Worm (Caenorhabditis elegans): ENCODE measurements around the gene ncr-2.

ncr-2 gene

ce11 chrIII:8268296-8268695 is 10.2 kb downstream of the ncr-2 start, which contains the start of the genes F09G8.7 and crn-7:
TSS of gene F09G8.7 (minus strand) at chrIII:8268355.
TSS of gene crn-7 (plus strand) at chrIII:8268531.
- TF ChIP-seq elt-1 (tag; optimal IDR thresholded peaks at IDR 0.05; ENCODE audit: borderline replicate concordance, insufficient read depth), result no peak
- no peak for TF ChIP-seq blmp-1 (tag; optimal IDR thresholded peaks at IDR 0.05)
- TF ChIP-seq mep-1 (tag; optimal IDR thresholded peaks at IDR 0.05), result peak; percentile 2
- no peak for TF ChIP-seq ham-2 (GFP tag; optimal IDR thresholded peaks at IDR 0.05)

- no peak for TF ChIP-seq hlh-1 (tag; optimal IDR thresholded peaks at IDR 0.05)
- no peak for TF ChIP-seq nhr-76 (tag; optimal IDR thresholded peaks at IDR 0.05)
- TF ChIP-seq ceh-43 (GFP tag; optimal IDR thresholded peaks at IDR 0.05), result no peak
- TF ChIP-seq elt-1 (tag; optimal IDR thresholded peaks at IDR 0.05; ENCODE audit: borderline replicate concordance, insufficient read depth), result no peak
- no peak for TF ChIP-seq unc-62 (GFP tag; optimal IDR thresholded peaks at IDR 0.05)
- no peak for TF ChIP-seq ces-1 (GFP tag; optimal IDR thresholded peaks at IDR 0.05)
- TF ChIP-seq drap-1 (GFP tag; optimal IDR thresholded peaks at IDR 0.05), result no peak
- TF ChIP-seq zip-8 (tag; optimal IDR thresholded peaks at IDR 0.05), result no peak
- no peak for TF ChIP-seq ham-2 (GFP tag; optimal IDR thresholded peaks at IDR 0.05)
- TF ChIP-seq blmp-1 (tag; optimal IDR thresholded peaks at IDR 0.05), result no peak
- no peak for TF ChIP-seq sptf-1 (tag; optimal IDR thresholded peaks at IDR 0.05)
- no peak for TF ChIP-seq mab-5 (tag; optimal IDR thresholded peaks at IDR 0.05)
- no peak for TF ChIP-seq sem-2 (GFP tag; optimal IDR thresholded peaks at IDR 0.05)
- no peak for TF ChIP-seq elt-3 (tag; optimal IDR thresholded peaks at IDR 0.05)
- TF ChIP-seq mls-2 (tag; optimal IDR thresholded peaks at IDR 0.05), result no peak
- no peak for TF ChIP-seq flh-1 (GFP tag; optimal IDR thresholded peaks at IDR 0.05)
- TF ChIP-seq unc-120 (tag; optimal IDR thresholded peaks at IDR 0.05; ENCODE audit: poor library complexity, severe bottlenecking), result no peak
- no peak for TF ChIP-seq bed-3 (GFP tag; optimal IDR thresholded peaks at IDR 0.05)
Observed at ce11 chrIII:8271676-8272225, 13.6 kb downstream of the ncr-2 start, which contains the start of the genes mps-4 and F09G8.10. TSS of gene mps-4 (minus strand) at chrIII:8271776. TSS of gene F09G8.10 (minus strand) at chrIII:8272175.

ce11 chrIII:8275871-8276270 is 17.7 kb downstream of the ncr-2 start, which contains the start of gene clec-160:
TSS of gene clec-160 (minus strand) at chrIII:8275971.
- TF ChIP-seq bed-3 (GFP tag; optimal IDR thresholded peaks at IDR 0.05) (no peak), nhr-2 (tag; optimal IDR thresholded peaks at IDR 0.05) (no peak)

ce11 chrIII:8278801-8279200 is 20.7 kb downstream of the ncr-2 start, which contains the start of gene mig-10:
TSS of gene mig-10 (plus strand) at chrIII:8279101.
- no peak for TF ChIP-seq nhr-28 (tag; optimal IDR thresholded peaks at IDR 0.05)
- no peak for TF ChIP-seq ceh-39 (tag; optimal IDR thresholded peaks at IDR 0.05)
- no peak for TF ChIP-seq flh-1 (GFP tag; optimal IDR thresholded peaks at IDR 0.05)
- no peak for TF ChIP-seq elt-3 (tag; optimal IDR thresholded peaks at IDR 0.05)
- no peak for TF ChIP-seq snpc-4 (tag; optimal IDR thresholded peaks at IDR 0.05)

- TF ChIP-seq sem-2 (GFP tag; optimal IDR thresholded peaks at IDR 0.05), result no peak
- TF ChIP-seq elt-1 (tag; optimal IDR thresholded peaks at IDR 0.05; ENCODE audit: borderline replicate concordance, insufficient read depth), result peak; percentile 96
- peak; percentile 74 for TF ChIP-seq ces-1 (GFP tag; optimal IDR thresholded peaks at IDR 0.05)
- peak; percentile 75 for TF ChIP-seq nhr-2 (tag; optimal IDR thresholded peaks at IDR 0.05)
Observed at ce11 chrIII:8279567-8279966, 21.4 kb downstream of the ncr-2 start.

- TF ChIP-seq lin-32 (GFP tag; optimal IDR thresholded peaks at IDR 0.05) (no peak), M03D4.4 (tag; optimal IDR thresholded peaks at IDR 0.05) (no peak), elt-3 (tag; optimal IDR thresholded peaks at IDR 0.05) (no peak), drap-1 (GFP tag; optimal IDR thresholded peaks at IDR 0.05) (no peak), ceh-39 (tag; optimal IDR thresholded peaks at IDR 0.05) (no peak), nhr-237 (tag; optimal IDR thresholded peaks at IDR 0.05) (no peak), pha-4 (tag; optimal IDR thresholded peaks at IDR 0.05) (no peak)
Observed at ce11 chrIII:8280352-8280751, 22.2 kb downstream of the ncr-2 start.

ce11 chrIII:8281310-8281709 is 23.2 kb downstream of the ncr-2 start:
- TF ChIP-seq ceh-83 (GFP tag; optimal IDR thresholded peaks at IDR 0.05), result no peak
- peak; percentile 4 for TF ChIP-seq nhr-2 (tag; optimal IDR thresholded peaks at IDR 0.05)
- TF ChIP-seq sptf-1 (tag; optimal IDR thresholded peaks at IDR 0.05), result no peak
- no peak for TF ChIP-seq nhr-76 (tag; optimal IDR thresholded peaks at IDR 0.05)
- TF ChIP-seq tbx-8 (GFP tag; optimal IDR thresholded peaks at IDR 0.05), result no peak
- TF ChIP-seq lin-13 (tag; optimal IDR thresholded peaks at IDR 0.05), result no peak
- TF ChIP-seq mep-1 (tag; optimal IDR thresholded peaks at IDR 0.05), result no peak
- no peak for TF ChIP-seq unc-120 (tag; optimal IDR thresholded peaks at IDR 0.05; ENCODE audit: poor library complexity, severe bottlenecking)
